Worm (Caenorhabditis elegans) whole organism, L4 larva: Measurements from ENCODE around the gene oac-22.

Source experiments
- R02D3.7 ChIP-seq: fragments of 150-350 bp; sonication (generic microtip); optimal IDR thresholded peaks from 3 replicates; lab custom pipeline; 2014; ENCODE audit warnings: missing biosample characterization, missing genetic modification characterization
- ama-1 ChIP-seq: fragments of 150-350 bp; optimal IDR thresholded peaks from 2 replicates; lab custom pipeline; 2014; ENCODE audit warnings: inconsistent platforms, mixed read lengths
- ces-1 ChIP-seq: fragments of 150-350 bp; sonication (generic microtip); optimal IDR thresholded peaks from 4 replicates; lab custom pipeline; 2014; ENCODE audit warnings: missing biosample characterization, missing genetic modification reagents, missing genetic modification characterization
- daf-12 ChIP-seq: fragments of 150-350 bp; optimal IDR thresholded peaks from 2 replicates; lab custom pipeline; 2014; ENCODE audit warnings: missing biosample characterization, missing genetic modification reagents, missing genetic modification characterization
- fos-1 ChIP-seq: fragments of 150-350 bp; optimal IDR thresholded peaks from 2 replicates; lab custom pipeline; 2014; ENCODE audit warnings: missing biosample characterization, missing genetic modification characterization
- lin-39 ChIP-seq: fragments of 150-350 bp; optimal IDR thresholded peaks from 2 replicates; lab custom pipeline; 2014; ENCODE audit warnings: missing biosample characterization, missing genetic modification reagents, missing genetic modification characterization
- mdt-29 ChIP-seq: fragments of 200-800 bp; sonication (Bioruptor generic); IDR thresholded peaks from 2 replicates; pipeline ENCODE4 v1.3.6; 2022; ENCODE audit warnings: missing genetic modification reagents, missing genetic modification characterization, missing compliant biosample characterization
- nhr-237 ChIP-seq: sonication (generic microtip); optimal IDR thresholded peaks from 2 replicates; lab custom pipeline; 2017; ENCODE audit warnings: missing biosample characterization, missing genetic modification characterization
- nhr-25 ChIP-seq: sonication (generic microtip); optimal IDR thresholded peaks from 2 replicates; lab custom pipeline; 2017; ENCODE audit warnings: missing genetic modification characterization, mild to moderate bottlenecking, missing compliant biosample characterization, antibody characterized with exemption, moderate library complexity, borderline replicate concordance; ENCODE audit not compliant: insufficient read depth
- nhr-6 ChIP-seq: fragments of 150-350 bp; optimal IDR thresholded peaks from 2 replicates; lab custom pipeline; 2014; ENCODE audit warnings: missing biosample characterization, missing genetic modification characterization
- pha-4 ChIP-seq, 2 experiments: fragments of 150-350 bp in 1 of 2; fragments of 200-800 bp in 1 of 2; sonication (Bioruptor generic) in 1 of 2; IDR thresholded peaks in 1 of 2; optimal IDR thresholded peaks in 1 of 2; 2 replicates each; pipeline versions ENCODE4 v1.3.6 to Lab custom; 2014 to 2022; ENCODE audit warnings: missing genetic modification characterization in 2 of 2, missing genetic modification reagents in 2 of 2, missing biosample characterization in 1 of 2, missing compliant biosample characterization in 1 of 2
- skn-1 ChIP-seq: fragments of 150-350 bp; optimal IDR thresholded peaks from 2 replicates; lab custom pipeline; 2014; ENCODE audit warnings: missing biosample characterization, missing genetic modification characterization
- snpc-4 ChIP-seq: fragments of 150-350 bp; optimal IDR thresholded peaks from 2 replicates; lab custom pipeline; 2014; ENCODE audit warnings: missing biosample characterization, missing genetic modification characterization

- TF ChIP-seq skn-1 (tag; lab: Kevin White, UChicago), result no peak
- TF ChIP-seq pha-4 (GFP tag; IDR thresholded peaks at IDR 0.05; lab: Robert Waterston, UW), result no peak
- TF ChIP-seq pha-4 (tag; optimal IDR thresholded peaks at IDR 0.05; lab: Kevin White, UChicago), result no peak
- TF ChIP-seq nhr-237 (tag; lab: Kevin White, UChicago), result no peak
- no peak for TF ChIP-seq snpc-4
- no peak for TF ChIP-seq fos-1 (tag; lab: Kevin White, UChicago)
- TF ChIP-seq lin-39, result no peak
- TF ChIP-seq R02D3.7, result no peak
- TF ChIP-seq nhr-6 (tag; lab: Kevin White, UChicago), result no peak
- TF ChIP-seq ces-1 (GFP tag; lab: Kevin White, UChicago), result no peak
- TF ChIP-seq nhr-25, result no peak
- TF ChIP-seq ama-1 (lab: Kevin White, UChicago), result no peak
- no peak for TF ChIP-seq mdt-29
- TF ChIP-seq daf-12 (tag; lab: Kevin White, UChicago), result no peak
Measured at ce11 chrIV:3862948-3863347, 22.5 kb upstream of the oac-22 start.
